Fruit fly (Drosophila melanogaster) whole organism, embryonic: Measurements from ENCODE around the gene CG3224.

Experiments
- CG10543 ChIP-seq: fragments of 200-800 bp; sonication (Bioruptor generic); optimal IDR thresholded peaks from 3 replicates; lab custom pipeline; 2017; ENCODE audit warnings: missing biosample characterization, mild to moderate bottlenecking, missing genetic modification characterization, moderate library complexity
- CG10654 ChIP-seq: fragments of 200-800 bp; sonication (Bioruptor generic); optimal IDR thresholded peaks from 2 replicates; lab custom pipeline; 2016; ENCODE audit warnings: missing biosample characterization, missing genetic modification characterization
- CG17361 ChIP-seq: fragments of 200-800 bp; sonication (Bioruptor generic); IDR thresholded peaks from 3 replicates; pipeline ENCODE4 v1.3.6; 2022; ENCODE audit warnings: missing biosample characterization, missing genetic modification characterization
- Fer1 ChIP-seq: fragments of 200-800 bp; sonication (Bioruptor generic); optimal IDR thresholded peaks from 2 replicates; lab custom pipeline; 2017; ENCODE audit warnings: missing biosample characterization, mild to moderate bottlenecking, missing genetic modification characterization
- HmgZ ChIP-seq: fragments of 200-800 bp; sonication (Bioruptor generic); optimal IDR thresholded peaks from 2 replicates; lab custom pipeline; 2018; ENCODE audit warnings: missing biosample characterization, mild to moderate bottlenecking, missing genetic modification characterization
- Med ChIP-seq: fragments of 200-800 bp; sonication (Bioruptor generic); peaks from one replicate; lab custom pipeline; 2016; ENCODE audit warnings: missing biosample characterization, missing genetic modification characterization, mild to moderate bottlenecking, inconsistent platforms, moderate library complexity
- al ChIP-seq: fragments of 200-800 bp; sonication (Bioruptor generic); IDR thresholded peaks from 2 replicates; pipeline ENCODE4 v1.3.6; 2022; ENCODE audit warnings: missing biosample characterization, missing genetic modification characterization
- ap ChIP-seq: fragments of 200-800 bp; sonication (Bioruptor generic); IDR thresholded peaks from 2 replicates; pipeline ENCODE4 v1.3.6; 2022; ENCODE audit warnings: missing biosample characterization, missing genetic modification characterization
- dm ChIP-seq: fragments of 200-800 bp; sonication (Bioruptor generic); optimal IDR thresholded peaks from 3 replicates; lab custom pipeline; 2016; ENCODE audit warnings: missing biosample characterization, missing genetic modification characterization
- pnt ChIP-seq: fragments of 200-800 bp; sonication (Bioruptor generic); optimal IDR thresholded peaks from 3 replicates; lab custom pipeline; 2016; ENCODE audit warnings: missing biosample characterization, missing genetic modification characterization
- tio ChIP-seq: fragments of 200-800 bp; sonication (Bioruptor generic); optimal IDR thresholded peaks from 2 replicates; lab custom pipeline; 2017; ENCODE audit warnings: missing biosample characterization, missing genetic modification characterization, inconsistent platforms
- trh ChIP-seq: fragments of 200-800 bp; sonication (Bioruptor generic); optimal IDR thresholded peaks from 2 replicates; lab custom pipeline; 2016; ENCODE audit warnings: missing biosample characterization, missing genetic modification characterization

DNA sequence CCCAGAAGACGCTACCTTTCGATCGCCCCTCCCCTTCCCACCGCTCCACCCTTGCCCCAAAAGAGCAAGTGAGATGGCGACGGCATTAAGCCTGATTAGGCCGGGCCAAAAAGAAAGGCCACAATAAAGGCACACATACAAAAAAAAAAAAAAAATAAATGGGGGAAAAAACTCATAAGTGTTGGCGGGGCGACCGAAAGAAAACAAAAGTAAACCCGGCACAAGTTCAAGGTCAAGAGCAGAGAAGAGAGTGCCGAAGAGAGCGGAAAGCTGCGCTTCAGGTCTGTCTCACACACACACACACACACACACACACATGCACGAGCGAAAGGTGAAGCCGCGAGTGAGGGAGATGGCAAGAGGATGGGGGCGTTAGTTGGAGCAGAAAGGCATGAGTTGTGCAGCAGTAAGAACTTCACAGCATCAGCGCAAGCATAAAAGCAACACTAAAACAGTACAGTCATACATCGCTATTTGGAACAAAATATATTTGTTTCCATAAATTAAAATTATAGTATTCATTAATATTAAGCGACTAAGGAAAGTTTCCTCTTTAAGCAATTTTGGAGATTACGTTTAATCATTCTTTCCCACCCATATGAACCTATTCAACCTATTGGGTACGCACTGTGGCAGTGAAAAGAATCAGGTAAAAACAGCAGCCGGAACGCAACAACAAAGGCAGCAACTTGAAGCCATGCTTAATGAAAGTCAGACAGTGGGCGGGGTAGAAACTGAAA lies 37.1 kb downstream of the CG3224 start:
- TF ChIP-seq HmgZ (tag; lab: Kevin White, UChicago): no peak
- no peak for TF ChIP-seq dm (GFP tag; lab: Kevin White, UChicago)
- no peak for TF ChIP-seq pnt (GFP tag; lab: Kevin White, UChicago)
- no peak for TF ChIP-seq CG10543 (GFP tag; lab: Kevin White, UChicago)
- TF ChIP-seq al: no peak
- TF ChIP-seq trh (GFP tag; lab: Kevin White, UChicago): no peak
- TF ChIP-seq Fer1 (GFP tag; lab: Kevin White, UChicago): no peak
- TF ChIP-seq CG17361 (GFP tag; lab: Robert Waterston, UW): 0 out of 3 replicates have a peak, but pooled peaks have one; percentile 28
- TF ChIP-seq ap (GFP tag; lab: Robert Waterston, UW): no peak
- no peak for TF ChIP-seq tio (GFP tag; lab: Kevin White, UChicago)
- TF ChIP-seq CG10654 (GFP tag; lab: Kevin White, UChicago): no peak
- peak; percentile 51 for TF ChIP-seq Med (GFP tag; lab: Kevin White, UChicago)
